Worm (Caenorhabditis elegans): ENCODE measurements around the gene K06B9.6.
"Not testable (repeated sequence)": the region's sequence is repeated elsewhere in the genome, so short reads cannot be mapped to it uniquely, and the experiment has no call there.

K06B9.6 gene

DNA sequence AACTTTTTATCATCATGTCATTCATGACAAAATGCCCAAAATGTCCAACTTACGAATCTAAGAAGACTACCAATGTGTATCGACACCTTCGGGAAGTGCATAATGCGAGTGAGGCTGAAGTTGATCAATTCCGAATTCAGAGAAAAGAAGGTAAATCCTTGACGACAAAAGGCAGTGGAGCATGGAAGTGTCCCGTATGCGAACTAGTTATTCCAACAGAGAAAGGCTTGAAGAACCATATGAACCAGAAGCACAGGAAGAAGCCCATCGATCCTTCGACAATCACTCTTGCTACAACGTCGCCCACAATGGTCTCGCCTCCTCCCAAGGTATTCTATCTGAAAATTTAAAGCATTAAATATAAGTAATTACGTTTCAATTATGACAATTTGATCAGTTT lies 10.5 kb downstream of the K06B9.6 start, which contains the start of gene K08D10.11:
Gene K08D10.11 (minus strand): TSS at position 101 of the 400 bp plus-strand sequence.
- not testable (repeated sequence) for TF ChIP-seq nhr-76 (tag; optimal IDR thresholded peaks at IDR 0.05); jun-1 (tag; optimal IDR thresholded peaks at IDR 0.05); sea-2 (GFP tag; optimal IDR thresholded peaks at IDR 0.05)

DNA sequence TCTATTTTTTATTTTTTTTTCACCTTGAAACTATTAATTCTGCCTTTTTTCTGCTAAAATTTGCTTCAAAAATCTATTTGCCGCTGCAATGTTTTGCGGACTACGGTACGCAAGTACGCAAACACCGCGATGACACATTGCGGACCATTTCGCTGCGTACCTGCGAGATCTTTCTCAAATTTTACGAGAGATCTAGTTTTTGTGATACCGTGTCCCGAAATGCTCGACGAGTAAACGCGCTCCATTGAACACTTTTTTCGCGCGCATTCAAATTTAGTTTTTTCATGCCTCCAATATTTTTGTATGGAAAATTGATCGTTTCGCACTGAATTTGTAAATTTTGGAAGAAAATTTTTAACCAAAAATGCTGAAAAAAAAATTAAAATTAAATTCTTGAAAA lies 11.9 kb downstream of the K06B9.6 start:
- peak; percentile 11 for TF ChIP-seq nhr-43 (tag; optimal IDR thresholded peaks at IDR 0.05; ENCODE audit: poor library complexity, severe bottlenecking)
- peak; percentile 61 for TF ChIP-seq lin-15B (tag; optimal IDR thresholded peaks at IDR 0.05)

DNA sequence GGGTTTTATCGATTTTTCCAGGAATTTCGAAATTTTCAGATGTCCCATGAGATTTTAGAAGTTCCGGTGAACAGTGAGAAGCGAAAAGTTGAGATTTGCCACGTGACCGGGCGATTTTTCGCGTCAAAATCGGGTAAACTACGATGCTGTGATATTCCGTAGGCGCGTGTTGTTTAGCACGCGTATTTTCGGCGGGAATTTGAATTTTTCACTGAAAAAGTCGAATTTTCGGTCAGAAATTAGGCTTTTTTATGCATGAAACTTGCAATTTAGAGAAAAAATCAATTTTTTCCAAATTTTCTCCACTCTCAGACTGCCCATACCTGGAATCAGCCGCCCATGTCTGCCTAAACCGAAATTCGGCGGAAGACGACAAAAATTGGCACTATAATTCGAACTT lies 18.2 kb downstream of the K06B9.6 start, which contains the start of gene tsen-34:
Gene tsen-34 (plus strand): TSS at position 34 of the 400 bp plus-strand sequence.
- TF ChIP-seq ZK546.5 (tag; optimal IDR thresholded peaks at IDR 0.05) (no peak), nhr-77 (tag; optimal IDR thresholded peaks at IDR 0.05) (no peak), mml-1 (tag; optimal IDR thresholded peaks at IDR 0.05) (no peak), zag-1 (tag; optimal IDR thresholded peaks at IDR 0.05) (no peak), nhr-43 (tag; optimal IDR thresholded peaks at IDR 0.05; ENCODE audit: poor library complexity, severe bottlenecking) (no peak), ama-1 (optimal IDR thresholded peaks at IDR 0.05) (no peak), nfya-1 (tag; optimal IDR thresholded peaks at IDR 0.05; ENCODE audit: insufficient read depth) (no peak), fos-1 (tag; optimal IDR thresholded peaks at IDR 0.05) (no peak), lin-15B (tag; optimal IDR thresholded peaks at IDR 0.05) (no peak), skn-1 (tag; optimal IDR thresholded peaks at IDR 0.05) (no peak), elt-2 (tag; optimal IDR thresholded peaks at IDR 0.05) (no peak), unc-39 (tag; optimal IDR thresholded peaks at IDR 0.05) (no peak), ztf-11 (tag; optimal IDR thresholded peaks at IDR 0.05) (no peak), nhr-76 (tag; optimal IDR thresholded peaks at IDR 0.05) (no peak), fkh-10 (GFP tag; optimal IDR thresholded peaks at IDR 0.05) (no peak), ceh-28 (tag; optimal IDR thresholded peaks at IDR 0.05) (no peak)

DNA sequence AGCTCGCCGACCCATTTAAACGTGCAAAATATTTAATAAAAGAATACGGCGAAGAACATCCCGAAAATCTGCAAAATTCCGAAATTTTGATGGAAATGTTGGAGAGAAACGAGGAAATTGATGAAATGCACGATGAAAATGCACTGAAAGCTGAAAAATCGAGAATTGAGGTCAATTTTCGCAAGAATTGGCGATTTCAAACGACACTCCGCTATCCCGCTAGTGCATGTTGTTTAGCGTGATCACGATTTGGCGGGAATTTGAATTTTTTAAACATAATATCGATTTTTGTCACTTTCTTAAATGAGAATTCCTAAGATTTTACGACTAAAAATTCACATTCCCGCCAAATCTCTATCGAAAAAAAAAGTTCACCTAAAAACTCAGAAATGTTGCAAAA lies 19.1 kb downstream of the K06B9.6 start:
- no peak for TF ChIP-seq nhr-76 (tag; optimal IDR thresholded peaks at IDR 0.05)
- no peak for TF ChIP-seq ZK546.5 (tag; optimal IDR thresholded peaks at IDR 0.05)
- TF ChIP-seq eor-1 (tag; optimal IDR thresholded peaks at IDR 0.05): no peak
- TF ChIP-seq fkh-10 (GFP tag; optimal IDR thresholded peaks at IDR 0.05): no peak
- TF ChIP-seq lin-15B (tag; optimal IDR thresholded peaks at IDR 0.05): peak; percentile 19

DNA sequence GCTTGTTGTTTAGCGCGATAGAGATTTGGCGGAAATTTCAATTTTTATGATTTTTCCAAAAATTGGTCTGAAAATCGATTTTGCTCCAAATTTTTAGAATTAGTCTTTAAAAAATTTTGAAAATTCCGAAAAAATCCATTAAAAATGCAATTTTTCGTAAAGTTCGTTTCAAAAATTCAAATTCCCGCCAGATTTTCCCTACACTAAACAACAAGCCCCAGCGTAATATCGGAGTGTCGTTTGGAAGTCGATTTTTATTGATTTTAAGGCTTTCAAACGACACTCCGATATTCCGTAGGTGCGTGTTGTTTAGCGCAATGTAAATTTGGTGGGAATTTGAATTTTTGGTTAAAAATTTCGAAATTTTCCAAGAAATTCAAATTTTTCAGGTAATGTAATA lies 20.0 kb downstream of the K06B9.6 start:
- TF ChIP-seq daf-12 (tag; optimal IDR thresholded peaks at IDR 0.05): no peak
- no peak for TF ChIP-seq nhr-77 (tag; optimal IDR thresholded peaks at IDR 0.05)
- TF ChIP-seq nhr-76 (tag; optimal IDR thresholded peaks at IDR 0.05): no peak
- TF ChIP-seq ceh-16 (tag; optimal IDR thresholded peaks at IDR 0.05): no peak
- TF ChIP-seq fkh-10 (GFP tag; optimal IDR thresholded peaks at IDR 0.05): no peak
- TF ChIP-seq hmg-11 (tag; optimal IDR thresholded peaks at IDR 0.05): no peak
- TF ChIP-seq nhr-23 (tag; optimal IDR thresholded peaks at IDR 0.05): no peak
- TF ChIP-seq pha-4 (tag; optimal IDR thresholded peaks at IDR 0.05): no peak
- no peak for TF ChIP-seq unc-62 (GFP tag; optimal IDR thresholded peaks at IDR 0.05)
- TF ChIP-seq fos-1 (tag; optimal IDR thresholded peaks at IDR 0.05): no peak
- TF ChIP-seq nhr-25 (tag; optimal IDR thresholded peaks at IDR 0.05): no peak
- no peak for TF ChIP-seq ceh-28 (tag; optimal IDR thresholded peaks at IDR 0.05)
- no peak for TF ChIP-seq egl-5 (tag; optimal IDR thresholded peaks at IDR 0.05)
- no peak for TF ChIP-seq eor-1 (tag; optimal IDR thresholded peaks at IDR 0.05)

DNA sequence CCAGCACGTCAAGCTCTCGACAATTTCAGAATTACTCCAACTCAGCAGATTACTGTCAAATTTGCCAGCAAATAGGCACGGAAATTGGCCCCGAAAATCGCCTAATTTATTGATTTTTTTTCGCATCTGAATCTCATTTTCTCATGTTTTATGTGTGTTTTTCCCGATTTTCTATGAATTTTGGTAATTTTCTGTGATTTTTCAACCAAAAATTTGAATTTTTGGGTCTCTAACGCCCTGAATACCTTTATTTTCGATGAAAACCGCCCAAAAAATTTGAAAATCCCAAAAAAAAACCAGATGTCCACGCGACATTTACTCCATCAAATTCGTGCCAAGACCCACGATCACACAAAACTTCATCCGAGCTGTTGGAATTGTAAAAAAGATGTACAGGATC lies 20.5 kb downstream of the K06B9.6 start, which contains the start of gene dnj-15:
Gene dnj-15 (plus strand): TSS at position 301 of the 400 bp plus-strand sequence.
- TF ChIP-seq ceh-82 (tag; optimal IDR thresholded peaks at IDR 0.05) (no peak), egl-27 (tag; optimal IDR thresholded peaks at IDR 0.05) (no peak), nfya-1 (tag; optimal IDR thresholded peaks at IDR 0.05; ENCODE audit: insufficient read depth) (no peak), nhr-11 (tag; optimal IDR thresholded peaks at IDR 0.05) (no peak), nhr-67 (tag; optimal IDR thresholded peaks at IDR 0.05) (no peak), hmg-11 (tag; optimal IDR thresholded peaks at IDR 0.05) (no peak), R02D3.7 (tag; optimal IDR thresholded peaks at IDR 0.05) (no peak), tbx-2 (tag; optimal IDR thresholded peaks at IDR 0.05) (no peak)
